Fruit fly (Drosophila melanogaster) whole organism, embryonic: ENCODE data around the gene SerRS-m.

ENCODE experiments used
- Awh ChIP-seq: fragments of 200-800 bp; sonication (Bioruptor generic); IDR thresholded peaks from 2 replicates; pipeline ENCODE4, ENCODE4 v1.3.6; 2022; ENCODE audit warnings: missing biosample characterization, missing genetic modification characterization
- Bdp1 ChIP-seq: fragments of 200-800 bp; sonication (Bioruptor generic); optimal IDR thresholded peaks from 3 replicates; lab custom pipeline; 2016; ENCODE audit warnings: missing biosample characterization, missing genetic modification characterization
- CG11504 ChIP-seq: fragments of 200-800 bp; sonication (Bioruptor generic); optimal IDR thresholded peaks from 3 replicates; lab custom pipeline; 2019; ENCODE audit warnings: missing biosample characterization, mild to moderate bottlenecking, missing genetic modification characterization, moderate library complexity
- CG12942 ChIP-seq: fragments of 200-800 bp; sonication (Bioruptor generic); optimal IDR thresholded peaks from 3 replicates; lab custom pipeline; 2016; ENCODE audit warnings: missing biosample characterization, missing genetic modification characterization
- CG13424 ChIP-seq: fragments of 200-800 bp; sonication (Bioruptor generic); optimal IDR thresholded peaks from 2 replicates; lab custom pipeline; 2019; ENCODE audit warnings: missing biosample characterization, mild to moderate bottlenecking, missing genetic modification characterization, moderate library complexity
- CG13894 ChIP-seq: fragments of 200-800 bp; sonication (Bioruptor generic); optimal IDR thresholded peaks from 3 replicates; lab custom pipeline; 2018; ENCODE audit warnings: missing biosample characterization, mild to moderate bottlenecking, missing genetic modification characterization, moderate library complexity
- CG1792 ChIP-seq: fragments of 200-800 bp; sonication (Bioruptor generic); optimal IDR thresholded peaks from 2 replicates; lab custom pipeline; 2016; ENCODE audit warnings: missing biosample characterization, missing genetic modification characterization
- CG2199 ChIP-seq: fragments of 200-800 bp; sonication (Bioruptor generic); IDR thresholded peaks from 3 replicates; pipeline ENCODE4 v1.3.6; 2022; ENCODE audit warnings: missing biosample characterization, missing genetic modification characterization
- CG2678 ChIP-seq: fragments of 200-800 bp; sonication (Bioruptor generic); optimal IDR thresholded peaks from 3 replicates; lab custom pipeline; 2019; ENCODE audit warnings: missing biosample characterization, mild to moderate bottlenecking, missing genetic modification characterization, moderate library complexity
- CG31365 ChIP-seq: fragments of 200-800 bp; sonication (Bioruptor generic); optimal IDR thresholded peaks from 2 replicates; lab custom pipeline; 2018; ENCODE audit warnings: missing biosample characterization, mild to moderate bottlenecking, missing genetic modification characterization
- CG31441 ChIP-seq: fragments of 200-800 bp; sonication (Bioruptor generic); IDR thresholded peaks from 2 replicates; pipeline ENCODE4 v1.3.6; 2022; ENCODE audit warnings: missing biosample characterization, missing genetic modification characterization
- CG32532 ChIP-seq: fragments of 200-800 bp; sonication (Bioruptor generic); IDR thresholded peaks from 2 replicates; pipeline ENCODE4 v1.3.6; 2022; ENCODE audit warnings: missing biosample characterization, missing genetic modification characterization
- CG3407 ChIP-seq: fragments of 200-800 bp; sonication (Bioruptor generic); optimal IDR thresholded peaks from 2 replicates; lab custom pipeline; 2018; ENCODE audit warnings: missing biosample characterization, mild to moderate bottlenecking, missing genetic modification characterization
- CG3995 ChIP-seq: fragments of 200-800 bp; sonication (Bioruptor generic); optimal IDR thresholded peaks from 3 replicates; lab custom pipeline; 2016; ENCODE audit warnings: missing biosample characterization, missing genetic modification characterization
- CG4854 ChIP-seq: fragments of 200-800 bp; sonication (Bioruptor generic); optimal IDR thresholded peaks from 2 replicates; lab custom pipeline; 2016; ENCODE audit warnings: missing biosample characterization, missing genetic modification characterization, inconsistent platforms
- CG6683 ChIP-seq: fragments of 200-800 bp; sonication (Bioruptor generic); optimal IDR thresholded peaks from 2 replicates; lab custom pipeline; 2017; ENCODE audit warnings: missing biosample characterization, mild to moderate bottlenecking, missing genetic modification characterization, missing genetic modification reagents
- CG9609 ChIP-seq: fragments of 200-800 bp; sonication (Bioruptor generic); optimal IDR thresholded peaks from 3 replicates; lab custom pipeline; 2016; ENCODE audit warnings: missing biosample characterization, missing genetic modification characterization
- CG9817 ChIP-seq: fragments of 200-800 bp; sonication (Bioruptor generic); optimal IDR thresholded peaks from 2 replicates; lab custom pipeline; 2018; ENCODE audit warnings: missing biosample characterization, mild to moderate bottlenecking, missing genetic modification characterization, moderate library complexity
- CkIIα-i1 ChIP-seq: fragments of 200-800 bp; sonication (Bioruptor generic); IDR thresholded peaks from 2 replicates; pipeline ENCODE4 v1.3.6; 2022; ENCODE audit warnings: missing biosample characterization, missing genetic modification characterization
- CrebB ChIP-seq: fragments of 200-800 bp; sonication (Bioruptor generic); optimal IDR thresholded peaks from 3 replicates; lab custom pipeline; 2018; ENCODE audit warnings: missing biosample characterization, mild to moderate bottlenecking, missing genetic modification characterization
- HLH3B ChIP-seq: fragments of 200-800 bp; sonication (Bioruptor generic); IDR thresholded peaks from 2 replicates; pipeline ENCODE4 v1.3.6; 2022; ENCODE audit warnings: missing biosample characterization, missing genetic modification characterization
- Hand ChIP-seq: fragments of 200-800 bp; sonication (Bioruptor generic); optimal IDR thresholded peaks from 2 replicates; lab custom pipeline; 2017; ENCODE audit warnings: mild to moderate bottlenecking, missing biosample characterization, missing genetic modification reagents, missing genetic modification characterization
- Hey ChIP-seq: fragments of 200-800 bp; sonication (Bioruptor generic); optimal IDR thresholded peaks from 3 replicates; lab custom pipeline; 2018; ENCODE audit warnings: missing biosample characterization, mild to moderate bottlenecking, missing genetic modification characterization
- Hmr ChIP-seq: fragments of 200-800 bp; sonication (Bioruptor generic); optimal IDR thresholded peaks from 3 replicates; lab custom pipeline; 2017; ENCODE audit warnings: mild to moderate bottlenecking, missing biosample characterization, missing genetic modification reagents, missing genetic modification characterization
- Hr78 ChIP-seq, 2 experiments: fragments of 200-800 bp in 1 of 2; fragments of >200 bp in 1 of 2; sonication (Bioruptor generic) in 1 of 2; optimal IDR thresholded peaks; 2 replicates each; lab custom pipeline; 2017 to 2019; ENCODE audit warnings: missing biosample characterization in 2 of 2, missing genetic modification characterization in 2 of 2, mild to moderate bottlenecking in 1 of 2, moderate library complexity in 1 of 2
- Med ChIP-seq: fragments of 200-800 bp; sonication (Bioruptor generic); peaks from one replicate; lab custom pipeline; 2016; ENCODE audit warnings: missing biosample characterization, missing genetic modification characterization, mild to moderate bottlenecking, inconsistent platforms, moderate library complexity
- Meics ChIP-seq: fragments of 200-800 bp; sonication (Bioruptor generic); optimal IDR thresholded peaks from 2 replicates; lab custom pipeline; 2017; ENCODE audit warnings: missing biosample characterization, mild to moderate bottlenecking, missing genetic modification characterization
- NK7.1 ChIP-seq: fragments of 200-800 bp; sonication (Bioruptor generic); optimal IDR thresholded peaks from 3 replicates; lab custom pipeline; 2016; ENCODE audit warnings: missing biosample characterization, missing genetic modification characterization
- Nf-YC ChIP-seq: fragments of 200-800 bp; optimal IDR thresholded peaks from 3 replicates; lab custom pipeline; 2019; ENCODE audit warnings: missing biosample characterization, mild to moderate bottlenecking, missing genetic modification characterization, moderate library complexity
- Spps ChIP-seq: fragments of 200-800 bp; sonication (Bioruptor generic); optimal IDR thresholded peaks from 2 replicates; lab custom pipeline; 2018; ENCODE audit warnings: missing biosample characterization, mild to moderate bottlenecking, missing genetic modification characterization
- bbx ChIP-seq: fragments of 200-800 bp; sonication (Bioruptor generic); IDR thresholded peaks from 2 replicates; pipeline ENCODE4 v1.3.6; 2022; ENCODE audit warnings: missing biosample characterization, missing genetic modification characterization; ENCODE audit not compliant: partially characterized antibody
- bsh ChIP-seq, 2 experiments: fragments of 200-800 bp; sonication (Bioruptor generic); optimal IDR thresholded peaks; 2 replicates each; lab custom pipeline; 2017 to 2018; ENCODE audit warnings: mild to moderate bottlenecking in 2 of 2, missing biosample characterization in 2 of 2, missing genetic modification characterization in 2 of 2, moderate library complexity in 1 of 2
- cato ChIP-seq: fragments of 200-800 bp; sonication (Bioruptor generic); optimal IDR thresholded peaks from 2 replicates; lab custom pipeline; 2016; ENCODE audit warnings: missing biosample characterization, missing genetic modification characterization, borderline replicate concordance
- chinmo ChIP-seq: fragments of 200-800 bp; sonication (Bioruptor generic); IDR thresholded peaks from 4 replicates; pipeline ENCODE4 v1.3.6; 2022; ENCODE audit warnings: missing biosample characterization, missing genetic modification characterization; ENCODE audit not compliant: partially characterized antibody
- emc ChIP-seq: fragments of 200-800 bp; sonication (Bioruptor generic); optimal IDR thresholded peaks from 2 replicates; lab custom pipeline; 2016; ENCODE audit warnings: missing biosample characterization, missing genetic modification characterization
- gro ChIP-seq: fragments of 200-800 bp; sonication (Bioruptor generic); optimal IDR thresholded peaks from 2 replicates; lab custom pipeline; 2016; ENCODE audit warnings: missing biosample characterization, missing genetic modification characterization
- gsb-n ChIP-seq: fragments of 200-800 bp; sonication (Bioruptor generic); optimal IDR thresholded peaks from 3 replicates; lab custom pipeline; 2018; ENCODE audit warnings: missing biosample characterization, mild to moderate bottlenecking, missing genetic modification characterization
- lilli ChIP-seq: fragments of 200-800 bp; sonication (Bioruptor generic); optimal IDR thresholded peaks from 3 replicates; lab custom pipeline; 2016; ENCODE audit warnings: missing biosample characterization, missing genetic modification characterization
- luna ChIP-seq: fragments of 200-800 bp; sonication (Bioruptor generic); optimal IDR thresholded peaks from 2 replicates; lab custom pipeline; 2016; ENCODE audit warnings: missing biosample characterization, missing genetic modification characterization
- nmo ChIP-seq: fragments of 200-800 bp; sonication (Bioruptor generic); optimal IDR thresholded peaks from 2 replicates; lab custom pipeline; 2018; ENCODE audit warnings: missing biosample characterization, mild to moderate bottlenecking, missing genetic modification characterization, moderate library complexity
- otp ChIP-seq: fragments of 200-800 bp; sonication (Bioruptor generic); IDR thresholded peaks from 3 replicates; pipeline ENCODE4, ENCODE4 v1.3.6; 2022; ENCODE audit warnings: missing biosample characterization, missing genetic modification characterization
- pb ChIP-seq: fragments of 200-800 bp; sonication (Bioruptor generic); optimal IDR thresholded peaks from 3 replicates; lab custom pipeline; 2016; ENCODE audit warnings: missing biosample characterization, missing genetic modification characterization
- prd ChIP-seq, 3 experiments: fragments of >200 bp in 2 of 3; fragments of 200-800 bp in 1 of 3; sonication (Bioruptor generic) in 1 of 3; optimal IDR thresholded peaks in 2 of 3; IDR thresholded peaks in 1 of 3; 2 replicates in 2 of 3; 3 replicates in 1 of 3; pipeline versions ENCODE4 v1.3.6 to Lab custom; 2017 to 2022; ENCODE audit warnings: missing biosample characterization in 1 of 3, missing genetic modification characterization in 1 of 3
- pzg ChIP-seq: fragments of 200-800 bp; sonication (Bioruptor generic); optimal IDR thresholded peaks from 3 replicates; lab custom pipeline; 2018; ENCODE audit warnings: missing biosample characterization, mild to moderate bottlenecking, missing genetic modification characterization, moderate library complexity
- ssp ChIP-seq: fragments of 200-800 bp; sonication (Bioruptor generic); IDR thresholded peaks from 2 replicates; pipeline ENCODE4 v1.3.6; 2022; ENCODE audit warnings: missing biosample characterization, missing genetic modification characterization
- sug ChIP-seq: fragments of 200-800 bp; optimal IDR thresholded peaks from 2 replicates; lab custom pipeline; 2019; ENCODE audit warnings: missing biosample characterization, mild to moderate bottlenecking, missing genetic modification characterization, moderate library complexity
- usp ChIP-seq: fragments of >200 bp; optimal IDR thresholded peaks from 2 replicates; lab custom pipeline; 2017; ENCODE audit warnings: missing biosample characterization, missing genetic modification characterization
- wdn ChIP-seq: fragments of 200-800 bp; sonication (Bioruptor generic); IDR thresholded peaks from 2 replicates; pipeline ENCODE4 v1.3.6; 2022; ENCODE audit warnings: missing biosample characterization, missing genetic modification characterization

SerRS-m gene

DNA sequence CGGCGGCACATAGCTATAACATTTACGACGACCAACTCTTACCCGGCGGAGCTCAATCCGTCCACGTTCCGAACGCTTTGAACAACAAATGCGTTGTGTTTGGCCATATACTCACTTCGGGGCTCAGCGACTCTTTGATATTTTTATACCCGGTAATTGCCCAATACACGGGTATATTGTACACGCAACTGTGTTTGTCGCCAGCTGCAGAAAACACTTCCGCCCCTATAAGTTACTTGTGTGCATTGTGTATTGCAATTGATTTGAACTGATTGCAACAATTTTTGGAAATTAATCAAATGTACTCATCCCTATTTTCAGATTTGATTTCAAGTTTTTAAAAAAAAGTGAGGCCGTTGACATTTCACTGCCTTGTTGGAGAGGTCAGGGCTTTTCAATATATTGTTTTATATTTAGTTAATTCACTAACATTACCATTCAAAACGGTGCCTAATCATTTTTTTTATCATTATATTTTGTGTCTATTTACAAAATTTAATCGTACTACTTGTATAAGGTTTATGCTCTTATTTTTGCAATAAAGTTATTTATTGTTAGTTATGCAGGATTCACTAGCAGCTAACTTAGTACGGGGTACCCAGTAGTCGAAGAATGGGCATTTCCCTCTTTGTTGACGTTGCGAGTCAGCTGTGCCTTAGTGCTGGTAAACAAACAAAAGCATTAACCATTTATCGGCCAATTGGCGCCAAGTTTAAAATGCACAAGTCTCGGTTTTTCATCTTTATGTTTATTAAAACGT, 2.6 kb downstream of the SerRS-m start, which contains the start of gene Nagk (continued):
- TF ChIP-seq Nf-YC (peak; percentile 66), CG9609 (GFP tag; lab: Kevin White, UChicago) (peak; percentile 25), Hand (peak; percentile 12), CG11504 (tag; lab: Kevin White, UChicago) (peak; percentile 76), Spps (tag; lab: Kevin White, UChicago) (peak; percentile 26), CG3407 (GFP tag; lab: Kevin White, UChicago) (peak; percentile 32), prd (optimal IDR thresholded peaks at IDR 0.05; lab: Kevin White, UChicago) (no peak), prd (GFP tag; IDR thresholded peaks at IDR 0.05; lab: Robert Waterston, UW) (peak; percentile 40), wdn (GFP tag; lab: Robert Waterston, UW) (no peak), CG6683 (GFP tag; lab: Kevin White, UChicago) (no peak), NK7.1 (GFP tag; lab: Kevin White, UChicago) (peak; percentile 20), Hmr (GFP tag; lab: Kevin White, UChicago) (peak; percentile 68), Awh (GFP tag; lab: Robert Waterston, UW) (peak; percentile 60; the same call in 1 of the 2 replicates), Med (GFP tag; lab: Kevin White, UChicago) (peak; percentile 89), CG31441 (GFP tag; lab: Robert Waterston, UW) (peak; percentile 70), CG3995 (GFP tag; lab: Kevin White, UChicago) (no peak), gro (GFP tag; lab: Kevin White, UChicago) (peak; percentile 60), Hr78 (GFP tag; optimal IDR thresholded peaks at IDR 0.05; lab: Kevin White, UChicago) (peak in 1 of 2 experiments; percentile 48), CG9817 (peak; percentile 47), CG13424 (tag; lab: Kevin White, UChicago) (peak; percentile 52), bsh (GFP tag; optimal IDR thresholded peaks at IDR 0.05; lab: Kevin White, UChicago) (peak; percentile 24 to 41), CG13894 (tag; lab: Kevin White, UChicago) (peak; percentile 39), CG12942 (peak; percentile 12), CG2678 (tag; lab: Kevin White, UChicago) (peak; percentile 79), CG32532 (peak; percentile 54), otp (no peak), Bdp1 (GFP tag; lab: Kevin White, UChicago) (no peak), pzg (peak; percentile 34), Hey (tag; lab: Kevin White, UChicago) (no peak), gsb-n (tag; lab: Kevin White, UChicago) (peak; percentile 39), HLH3B (GFP tag; lab: Robert Waterston, UW) (peak; percentile 39), usp (GFP tag; lab: Kevin White, UChicago) (no peak), lilli (GFP tag; lab: Kevin White, UChicago) (peak; percentile 79), sug (tag; lab: Kevin White, UChicago) (peak; percentile 64), ssp (GFP tag; lab: Robert Waterston, UW) (peak; percentile 46), emc (peak; percentile 45), pb (no peak), cato (peak; percentile 41), bbx (GFP tag; lab: Robert Waterston, UW) (peak; percentile 45), CkIIα-i1 (GFP tag; lab: Robert Waterston, UW) (no peak), CG31365 (tag; lab: Kevin White, UChicago) (no peak), CG4854 (GFP tag; lab: Kevin White, UChicago) (peak; percentile 52), CrebB (tag; lab: Kevin White, UChicago) (peak; percentile 40), nmo (GFP tag; lab: Kevin White, UChicago) (peak; percentile 82), luna (GFP tag; lab: Kevin White, UChicago) (no peak), Meics (GFP tag; lab: Kevin White, UChicago) (peak; percentile 81), CG1792 (peak; percentile 37), CG2199 (GFP tag; lab: Robert Waterston, UW) (0 out of 3 replicates have a peak, but pooled peaks have one; percentile 50), chinmo (GFP tag; lab: Robert Waterston, UW) (peak; percentile 90; the same call in 2 of the 4 replicates)
